Fruit fly (Drosophila melanogaster) whole organism, adult: ENCODE data around the gene Cul5.

Source experiments
- CG11617 ChIP-seq: fragments of 200-800 bp; sonication (Bioruptor generic); optimal IDR thresholded peaks from 2 replicates; lab custom pipeline; 2017; ENCODE audit warnings: mild to moderate bottlenecking, missing biosample characterization, missing genetic modification reagents, missing genetic modification characterization
- CG12768 ChIP-seq: fragments of 200-800 bp; sonication (Bioruptor generic); optimal IDR thresholded peaks from 2 replicates; lab custom pipeline; 2017; ENCODE audit warnings: missing biosample characterization, missing genetic modification characterization, mild to moderate bottlenecking, moderate library complexity, missing genetic modification reagents
- CG1620 ChIP-seq: fragments of 200-800 bp; sonication (Bioruptor generic); optimal IDR thresholded peaks from 2 replicates; lab custom pipeline; 2016; ENCODE audit warnings: missing biosample characterization, missing genetic modification characterization
- CG33017 ChIP-seq: fragments of 200-800 bp; sonication (Bioruptor generic); optimal IDR thresholded peaks from 2 replicates; lab custom pipeline; 2018; ENCODE audit warnings: missing biosample characterization, mild to moderate bottlenecking, missing genetic modification characterization, moderate library complexity
- CG5204 ChIP-seq: fragments of 200-800 bp; sonication (Bioruptor generic); optimal IDR thresholded peaks from 2 replicates; lab custom pipeline; 2016; ENCODE audit warnings: missing biosample characterization, missing genetic modification characterization
- CG7045 ChIP-seq: fragments of 200-800 bp; sonication (Bioruptor generic); optimal IDR thresholded peaks from 2 replicates; lab custom pipeline; 2017; ENCODE audit warnings: missing biosample characterization, mild to moderate bottlenecking, missing genetic modification characterization
- Crg-1 ChIP-seq: fragments of 200-800 bp; sonication (Bioruptor generic); optimal IDR thresholded peaks from 2 replicates; lab custom pipeline; 2016; ENCODE audit warnings: missing biosample characterization, missing genetic modification characterization
- Mnt ChIP-seq: fragments of 200-800 bp; sonication (Bioruptor generic); optimal IDR thresholded peaks from 2 replicates; lab custom pipeline; 2016; ENCODE audit warnings: missing biosample characterization, mild to moderate bottlenecking, missing genetic modification characterization
- cnc ChIP-seq, 2 experiments: fragments of >200 bp; optimal IDR thresholded peaks; 2 replicates each; lab custom pipeline; 2017
- kay ChIP-seq: fragments of 200-800 bp; sonication (Bioruptor generic); peaks from one replicate; lab custom pipeline; 2016; ENCODE audit warnings: missing biosample characterization, missing genetic modification characterization, borderline replicate concordance
- ovo ChIP-seq: fragments of 200-800 bp; sonication (Bioruptor generic); optimal IDR thresholded peaks from 2 replicates; lab custom pipeline; 2016; ENCODE audit warnings: missing biosample characterization, missing genetic modification characterization
- pad ChIP-seq: fragments of 200-800 bp; sonication (Bioruptor generic); optimal IDR thresholded peaks from 3 replicates; lab custom pipeline; 2017; ENCODE audit warnings: missing biosample characterization, missing genetic modification characterization, mild to moderate bottlenecking, moderate library complexity, missing genetic modification reagents
- toe ChIP-seq: fragments of 200-800 bp; sonication (Bioruptor generic); optimal IDR thresholded peaks from 2 replicates; lab custom pipeline; 2016; ENCODE audit warnings: missing biosample characterization, missing genetic modification characterization

DNA sequence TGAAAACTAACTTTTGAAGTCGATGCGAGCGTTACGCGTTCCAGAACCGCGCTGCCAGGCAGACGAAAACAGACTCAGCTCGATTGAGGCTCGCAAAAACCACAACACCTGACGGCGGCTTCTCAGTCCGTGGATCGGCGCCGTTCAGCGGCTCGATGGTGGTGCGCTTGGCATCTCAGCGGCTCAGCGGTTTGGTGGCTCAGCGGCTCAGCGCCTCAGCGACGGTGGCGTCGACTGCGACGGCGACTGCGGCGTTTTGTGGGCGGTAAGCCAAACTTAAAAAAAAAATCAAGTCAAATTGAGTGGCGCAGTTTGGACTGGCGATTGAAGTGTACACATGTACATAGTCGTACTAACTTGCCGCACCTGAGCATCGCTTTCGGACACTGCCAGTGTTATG is 42.4 kb downstream of the Cul5 start, which contains the start of gene wat:
- no peak for TF ChIP-seq CG1620 (GFP tag; lab: Kevin White, UChicago)
- no peak for TF ChIP-seq cnc (optimal IDR thresholded peaks at IDR 0.05; lab: Kevin White, UChicago)
- no peak for TF ChIP-seq Mnt (GFP tag; lab: Kevin White, UChicago)
- no peak for TF ChIP-seq CG12768 (GFP tag; lab: Kevin White, UChicago)
- TF ChIP-seq kay (GFP tag; lab: Kevin White, UChicago), result no peak
- no peak for TF ChIP-seq Crg-1
- no peak for TF ChIP-seq ovo (GFP tag; lab: Kevin White, UChicago)
- no peak for TF ChIP-seq CG11617 (GFP tag; lab: Kevin White, UChicago)
- no peak for TF ChIP-seq CG5204 (GFP tag; lab: Kevin White, UChicago)
- TF ChIP-seq CG7045 (GFP tag; lab: Kevin White, UChicago), result no peak
- TF ChIP-seq toe (GFP tag; lab: Kevin White, UChicago), result no peak
- TF ChIP-seq pad, result no peak
- TF ChIP-seq CG33017 (tag; lab: Kevin White, UChicago), result no peak
